Comparison of ENCODE assay signal across 2 fruit fly cellular contexts in genomic region chr2L:17990771-17991170, dm6.
TF ChIP-seq lines count a peak whose summit lies in the region.

No protein-coding gene starts in this region.

- TF ChIP-seq CTCF in whole organism, embryonic (GFP tag; optimal IDR thresholded peaks at IDR 0.05; lab: Kevin White, UChicago), result no peak

TF ChIP-seq in whole organism, embryonic, 481 proteins besides CTCF, POLR2A, EP300 and RAD21:
- TF ChIP-seq CG8478 (optimal IDR thresholded peaks at IDR 0.05; lab: Kevin White, UChicago), result peak; percentile 82
- TF ChIP-seq Ets65A (GFP tag; lab: Kevin White, UChicago), result peak; percentile 65
- TF ChIP-seq ara (GFP tag; IDR thresholded peaks at IDR 0.05; lab: Robert Waterston, UW), result peak; percentile 5; the same call in 1 of the 2 replicates
- 0 out of 3 replicates have a peak, but pooled peaks have one; percentile 11 for TF ChIP-seq CG11560 (tag; IDR thresholded peaks at IDR 0.05; lab: Robert Waterston, UW)
- no peak for TF ChIP-seq sob (GFP tag; IDR thresholded peaks at IDR 0.05; lab: Robert Waterston, UW)
- peak; percentile 32 for TF ChIP-seq CG4404 (GFP tag; IDR thresholded peaks at IDR 0.05; lab: Robert Waterston, UW)
- TF ChIP-seq CG6791 (GFP tag; IDR thresholded peaks at IDR 0.05; lab: Robert Waterston, UW; ENCODE audit: partially characterized antibody), result no peak
- TF ChIP-seq CG4730 (GFP tag; IDR thresholded peaks at IDR 0.05; lab: Robert Waterston, UW), result no peak
- TF ChIP-seq tll (GFP tag; optimal IDR thresholded peaks at IDR 0.05; lab: Kevin White, UChicago), result peak in 1 of 2 experiments; percentile 61
- peak; percentile 51; the same call in 1 of the 3 replicates for TF ChIP-seq ase (GFP tag; IDR thresholded peaks at IDR 0.05; lab: Robert Waterston, UW)

TF ChIP-seq in whole organism, prepupa, 60 proteins besides CTCF, POLR2A, EP300 and RAD21:
- 0 out of 2 replicates have a peak, but pooled peaks have one; percentile 12 for TF ChIP-seq Gug (GFP tag; IDR thresholded peaks at IDR 0.05; lab: Robert Waterston, UW)
- TF ChIP-seq fd85E (GFP tag; optimal IDR thresholded peaks at IDR 0.05; lab: Kevin White, UChicago), result no peak
- no peak for TF ChIP-seq lz (GFP tag; optimal IDR thresholded peaks at IDR 0.05; lab: Kevin White, UChicago)

Comparison
In these comparisons a context has a peak if more than half of its experiments do, and no peak if none do; other contexts are left out.
1. Of the 7 proteins assayed by ChIP-seq in both whole organism, embryonic and whole organism, prepupa: peak only in whole organism, embryonic: none; only in whole organism, prepupa: Gug; in both: none; in neither: 6.